Fruit fly (Drosophila melanogaster) whole organism, embryonic: ENCODE data around the gene CG6961.

ENCODE experiments used
- B-H1 ChIP-seq: fragments of 200-800 bp; sonication (Bioruptor generic); IDR thresholded peaks from 3 replicates; pipeline ENCODE4 v1.3.6; 2022; ENCODE audit warnings: missing biosample characterization, missing genetic modification characterization
- CG10979 ChIP-seq: fragments of 200-800 bp; sonication (Bioruptor generic); optimal IDR thresholded peaks from 2 replicates; lab custom pipeline; 2018; ENCODE audit warnings: missing biosample characterization, mild to moderate bottlenecking, missing genetic modification characterization, moderate library complexity
- CG11093 ChIP-seq: fragments of 200-800 bp; sonication (Bioruptor generic); IDR thresholded peaks from 3 replicates; pipeline ENCODE4 v1.3.6; 2022; ENCODE audit warnings: missing biosample characterization, missing genetic modification characterization
- CG12236 ChIP-seq: fragments of 200-800 bp; sonication (Bioruptor generic); optimal IDR thresholded peaks from 2 replicates; lab custom pipeline; 2016; ENCODE audit warnings: missing biosample characterization, missing genetic modification characterization
- CG12769 ChIP-seq: fragments of 200-800 bp; sonication (Bioruptor generic); optimal IDR thresholded peaks from 2 replicates; lab custom pipeline; 2019; ENCODE audit warnings: missing biosample characterization, mild to moderate bottlenecking, missing genetic modification characterization, moderate library complexity
- CG14441 ChIP-seq: fragments of 200-800 bp; sonication (Bioruptor generic); IDR thresholded peaks from 2 replicates; pipeline ENCODE4 v1.3.6; 2022; ENCODE audit warnings: missing biosample characterization, missing genetic modification characterization
- CG18011 ChIP-seq: fragments of 200-800 bp; sonication (Bioruptor generic); optimal IDR thresholded peaks from 2 replicates; lab custom pipeline; 2017; ENCODE audit warnings: missing biosample characterization, missing genetic modification characterization, mild to moderate bottlenecking, moderate library complexity, missing genotype
- CG2889 ChIP-seq: fragments of 200-800 bp; sonication (Bioruptor generic); IDR thresholded peaks from 3 replicates; pipeline ENCODE4 v1.3.6; 2022; ENCODE audit warnings: missing biosample characterization, missing genetic modification characterization
- CG31365 ChIP-seq: fragments of 200-800 bp; sonication (Bioruptor generic); optimal IDR thresholded peaks from 2 replicates; lab custom pipeline; 2018; ENCODE audit warnings: missing biosample characterization, mild to moderate bottlenecking, missing genetic modification characterization
- CG3163 ChIP-seq: fragments of 200-800 bp; sonication (Bioruptor generic); optimal IDR thresholded peaks from 3 replicates; lab custom pipeline; 2016; ENCODE audit warnings: missing biosample characterization, missing genetic modification characterization
- CG3838 ChIP-seq: fragments of 200-800 bp; sonication (Bioruptor generic); optimal IDR thresholded peaks from 3 replicates; lab custom pipeline; 2016; ENCODE audit warnings: missing biosample characterization, missing genetic modification characterization
- CG4328 ChIP-seq: fragments of 200-800 bp; sonication (Bioruptor generic); optimal IDR thresholded peaks from 3 replicates; lab custom pipeline; 2017; ENCODE audit warnings: missing biosample characterization, missing genetic modification reagents, missing genetic modification characterization
- CG4707 ChIP-seq: fragments of 200-800 bp; sonication (Bioruptor generic); optimal IDR thresholded peaks from 2 replicates; lab custom pipeline; 2018; ENCODE audit warnings: missing biosample characterization, mild to moderate bottlenecking, missing genetic modification characterization, moderate library complexity
- CG4730 ChIP-seq: fragments of 200-800 bp; sonication (Bioruptor generic); IDR thresholded peaks from 2 replicates; pipeline ENCODE4 v1.3.6; 2022; ENCODE audit warnings: missing biosample characterization, missing genetic modification characterization
- CG4854 ChIP-seq: fragments of 200-800 bp; sonication (Bioruptor generic); optimal IDR thresholded peaks from 2 replicates; lab custom pipeline; 2016; ENCODE audit warnings: missing biosample characterization, missing genetic modification characterization, inconsistent platforms
- CG6654 ChIP-seq: fragments of 200-800 bp; sonication (Bioruptor generic); optimal IDR thresholded peaks from 2 replicates; lab custom pipeline; 2017; ENCODE audit warnings: missing biosample characterization, mild to moderate bottlenecking, missing genetic modification characterization
- CG9932 ChIP-seq: fragments of 200-800 bp; sonication (Bioruptor generic); IDR thresholded peaks from 2 replicates; pipeline ENCODE4 v1.3.6; 2022; ENCODE audit warnings: missing biosample characterization, missing genetic modification characterization
- Doc3 ChIP-seq: fragments of 200-800 bp; sonication (Bioruptor generic); IDR thresholded peaks from 3 replicates; pipeline ENCODE4 v1.3.6; 2022; ENCODE audit warnings: missing biosample characterization, missing genetic modification characterization; ENCODE audit not compliant: partially characterized antibody
- E2f1 ChIP-seq: fragments of 200-800 bp; sonication (Bioruptor generic); IDR thresholded peaks from 2 replicates; pipeline ENCODE4 v1.3.6; 2022; ENCODE audit warnings: missing biosample characterization, missing genetic modification characterization
- Elba2 ChIP-seq: fragments of 200-800 bp; sonication (Bioruptor generic); optimal IDR thresholded peaks from 3 replicates; lab custom pipeline; 2016; ENCODE audit warnings: missing biosample characterization, missing genetic modification characterization
- Hey ChIP-seq: fragments of 200-800 bp; sonication (Bioruptor generic); optimal IDR thresholded peaks from 3 replicates; lab custom pipeline; 2018; ENCODE audit warnings: missing biosample characterization, mild to moderate bottlenecking, missing genetic modification characterization
- Hr39 ChIP-seq: fragments of >200 bp; optimal IDR thresholded peaks from 2 replicates; lab custom pipeline; 2017
- Hsf ChIP-seq: fragments of 200-800 bp; sonication (Bioruptor generic); optimal IDR thresholded peaks from 3 replicates; lab custom pipeline; 2016; ENCODE audit warnings: missing biosample characterization, missing genetic modification characterization
- Jarid2 ChIP-seq: fragments of 200-800 bp; sonication (Bioruptor generic); optimal IDR thresholded peaks from 3 replicates; lab custom pipeline; 2017; ENCODE audit warnings: mild to moderate bottlenecking, missing biosample characterization, missing genetic modification reagents, missing genetic modification characterization
- Nf-YC ChIP-seq: fragments of 200-800 bp; optimal IDR thresholded peaks from 3 replicates; lab custom pipeline; 2019; ENCODE audit warnings: missing biosample characterization, mild to moderate bottlenecking, missing genetic modification characterization, moderate library complexity
- Optix ChIP-seq: fragments of 200-800 bp; sonication (Bioruptor generic); IDR thresholded peaks from 3 replicates; pipeline ENCODE4 v1.3.6; 2022; ENCODE audit warnings: missing biosample characterization, missing genetic modification characterization
- PHDP ChIP-seq: fragments of 200-800 bp; sonication (Bioruptor generic); optimal IDR thresholded peaks from 3 replicates; lab custom pipeline; 2018; ENCODE audit warnings: missing biosample characterization, mild to moderate bottlenecking, missing genetic modification characterization, moderate library complexity
- Scr ChIP-seq: fragments of 200-800 bp; sonication (Bioruptor generic); IDR thresholded peaks from 2 replicates; pipeline ENCODE4 v1.3.6; 2022; ENCODE audit warnings: missing biosample characterization, missing genetic modification characterization; ENCODE audit not compliant: partially characterized antibody
- Xrp1 ChIP-seq: fragments of 200-800 bp; sonication (Bioruptor generic); IDR thresholded peaks from 2 replicates; pipeline ENCODE4 v1.3.6; 2022; ENCODE audit warnings: missing biosample characterization, missing genetic modification characterization
- ac ChIP-seq: fragments of 200-800 bp; sonication (Bioruptor generic); optimal IDR thresholded peaks from 3 replicates; lab custom pipeline; 2017; ENCODE audit warnings: missing biosample characterization, mild to moderate bottlenecking, missing genetic modification characterization
- al ChIP-seq: fragments of 200-800 bp; sonication (Bioruptor generic); IDR thresholded peaks from 2 replicates; pipeline ENCODE4 v1.3.6; 2022; ENCODE audit warnings: missing biosample characterization, missing genetic modification characterization
- amos ChIP-seq: fragments of 200-800 bp; sonication (Bioruptor generic); IDR thresholded peaks from 2 replicates; pipeline ENCODE4 v1.3.6; 2022; ENCODE audit warnings: missing biosample characterization, missing genetic modification characterization; ENCODE audit not compliant: partially characterized antibody
- ash1 ChIP-seq: fragments of 200-800 bp; sonication (Bioruptor generic); optimal IDR thresholded peaks from 2 replicates; lab custom pipeline; 2018; ENCODE audit warnings: missing biosample characterization, mild to moderate bottlenecking, missing genetic modification characterization
- bab2 ChIP-seq: fragments of 200-800 bp; sonication (Bioruptor generic); optimal IDR thresholded peaks from 2 replicates; lab custom pipeline; 2016; ENCODE audit warnings: missing biosample characterization, missing genetic modification characterization
- chm ChIP-seq: fragments of 200-800 bp; sonication (Bioruptor generic); IDR thresholded peaks from 2 replicates; pipeline ENCODE4 v1.3.6; 2022; ENCODE audit warnings: missing biosample characterization, missing genetic modification characterization
- crol ChIP-seq: fragments of 200-800 bp; sonication (Bioruptor generic); IDR thresholded peaks from 2 replicates; pipeline ENCODE4 v1.3.6; 2022; ENCODE audit warnings: missing biosample characterization, missing genetic modification characterization
- esg ChIP-seq: fragments of 200-800 bp; sonication (Bioruptor generic); conservative IDR thresholded peaks from 2 replicates; pipeline ENCODE4 v1.3.6; 2022; ENCODE audit warnings: missing biosample characterization, missing genetic modification characterization
- fd102C ChIP-seq: fragments of 200-800 bp; sonication (Bioruptor generic); optimal IDR thresholded peaks from 2 replicates; lab custom pipeline; 2018; ENCODE audit warnings: missing biosample characterization, mild to moderate bottlenecking, missing genetic modification characterization, moderate library complexity
- fd3F ChIP-seq: fragments of 200-800 bp; sonication (Bioruptor generic); optimal IDR thresholded peaks from 2 replicates; lab custom pipeline; 2018; ENCODE audit warnings: missing biosample characterization, mild to moderate bottlenecking, missing genetic modification characterization, moderate library complexity
- fu2 ChIP-seq: fragments of 200-800 bp; sonication (Bioruptor generic); optimal IDR thresholded peaks from 2 replicates; lab custom pipeline; 2016; ENCODE audit warnings: missing biosample characterization, missing genetic modification characterization
- gro ChIP-seq: fragments of 200-800 bp; sonication (Bioruptor generic); optimal IDR thresholded peaks from 2 replicates; lab custom pipeline; 2016; ENCODE audit warnings: missing biosample characterization, missing genetic modification characterization
- hth ChIP-seq: fragments of >200 bp; optimal IDR thresholded peaks from 2 replicates; lab custom pipeline; 2017; ENCODE audit warnings: inconsistent platforms
- inv ChIP-seq: fragments of 200-800 bp; sonication (Bioruptor generic); IDR thresholded peaks from 2 replicates; pipeline ENCODE4 v1.3.6; 2022; ENCODE audit warnings: missing biosample characterization, missing genetic modification characterization; ENCODE audit not compliant: partially characterized antibody
- jumu ChIP-seq: fragments of 200-800 bp; sonication (Bioruptor generic); optimal IDR thresholded peaks from 3 replicates; lab custom pipeline; 2016; ENCODE audit warnings: missing biosample characterization, missing genetic modification characterization
- ken ChIP-seq: fragments of 200-800 bp; sonication (Bioruptor generic); IDR thresholded peaks from 3 replicates; pipeline ENCODE4 v1.3.6; 2022; ENCODE audit warnings: missing biosample characterization, missing genetic modification characterization
- mam ChIP-seq: fragments of 200-800 bp; sonication (Bioruptor generic); optimal IDR thresholded peaks from 3 replicates; lab custom pipeline; 2016; ENCODE audit warnings: missing biosample characterization, missing genetic modification characterization
- odd ChIP-seq: fragments of 200-800 bp; sonication (Bioruptor generic); optimal IDR thresholded peaks from 2 replicates; lab custom pipeline; 2017; ENCODE audit warnings: missing biosample characterization, mild to moderate bottlenecking, missing genetic modification characterization
- schlank ChIP-seq: fragments of 200-800 bp; sonication (Bioruptor generic); optimal IDR thresholded peaks from 2 replicates; lab custom pipeline; 2018; ENCODE audit warnings: missing biosample characterization, mild to moderate bottlenecking, missing genetic modification characterization
- slou ChIP-seq: fragments of 200-800 bp; sonication (Bioruptor generic); optimal IDR thresholded peaks from 3 replicates; lab custom pipeline; 2016; ENCODE audit warnings: missing biosample characterization, missing genetic modification characterization
- so ChIP-seq: fragments of 200-800 bp; sonication (Bioruptor generic); IDR thresholded peaks from 3 replicates; pipeline ENCODE4 v1.3.6; 2022; ENCODE audit warnings: missing biosample characterization, missing genetic modification characterization
- tup ChIP-seq: fragments of 200-800 bp; sonication (Bioruptor generic); optimal IDR thresholded peaks from 2 replicates; lab custom pipeline; 2016; ENCODE audit warnings: missing biosample characterization, mild to moderate bottlenecking, missing genetic modification characterization, moderate library complexity
- zf30C ChIP-seq: fragments of 200-800 bp; sonication (Bioruptor generic); optimal IDR thresholded peaks from 3 replicates; lab custom pipeline; 2018; ENCODE audit warnings: missing biosample characterization, mild to moderate bottlenecking, missing genetic modification characterization
- zfh2 ChIP-seq: fragments of 200-800 bp; sonication (Bioruptor generic); optimal IDR thresholded peaks from 2 replicates; lab custom pipeline; 2016; ENCODE audit warnings: missing biosample characterization, missing genetic modification characterization

The CG6961 gene

dm6 chrX:18834399-18834798 lies 46.4 kb upstream of the CG6961 start (continued):
- TF ChIP-seq ash1 (GFP tag; lab: Kevin White, UChicago) (no peak), CG4707 (GFP tag; lab: Kevin White, UChicago) (no peak), chm (no peak), CG6654 (no peak), esg (GFP tag; lab: Robert Waterston, UW) (peak; percentile 53), CG10979 (peak; percentile 13), CG18011 (no peak), CG11093 (GFP tag; lab: Robert Waterston, UW) (0 out of 3 replicates have a peak, but pooled peaks have one; percentile 32), E2f1 (GFP tag; lab: Robert Waterston, UW) (no peak), Optix (GFP tag; lab: Robert Waterston, UW) (0 out of 3 replicates have a peak, but pooled peaks have one; percentile 31), CG12769 (tag; lab: Kevin White, UChicago) (no peak), CG9932 (no peak), schlank (tag; lab: Kevin White, UChicago) (no peak), Xrp1 (peak; percentile 53; the same call in 1 of the 2 replicates), mam (GFP tag; lab: Kevin White, UChicago) (peak; percentile 40), crol (GFP tag; lab: Robert Waterston, UW) (no peak), slou (no peak), CG4730 (GFP tag; lab: Robert Waterston, UW) (no peak), CG14441 (GFP tag; lab: Robert Waterston, UW) (peak; percentile 59), PHDP (no peak), CG3838 (GFP tag; lab: Kevin White, UChicago) (no peak), CG31365 (tag; lab: Kevin White, UChicago) (no peak), tup (GFP tag; lab: Kevin White, UChicago) (no peak), ac (GFP tag; lab: Kevin White, UChicago) (no peak), bab2 (no peak), hth (lab: Kevin White, UChicago) (no peak), jumu (no peak), ken (no peak), Elba2 (GFP tag; lab: Kevin White, UChicago) (no peak), fd3F (GFP tag; lab: Kevin White, UChicago) (no peak), so (GFP tag; lab: Robert Waterston, UW) (0 out of 3 replicates have a peak, but pooled peaks have one; percentile 44), inv (no peak), B-H1 (no peak), Scr (GFP tag; lab: Robert Waterston, UW) (no peak), al (GFP tag; lab: Robert Waterston, UW) (no peak), Jarid2 (GFP tag; lab: Kevin White, UChicago) (no peak), CG4328 (GFP tag; lab: Kevin White, UChicago) (no peak), Nf-YC (tag; lab: Kevin White, UChicago) (no peak), CG4854 (GFP tag; lab: Kevin White, UChicago) (no peak), CG12236 (GFP tag; lab: Kevin White, UChicago) (no peak), fd102C (GFP tag; lab: Kevin White, UChicago) (no peak), zf30C (GFP tag; lab: Kevin White, UChicago) (no peak), zfh2 (no peak), CG2889 (no peak), Hr39 (lab: Kevin White, UChicago) (no peak), Hey (tag; lab: Kevin White, UChicago) (no peak), CG3163 (GFP tag; lab: Kevin White, UChicago) (no peak), odd (GFP tag; lab: Kevin White, UChicago) (no peak), Doc3 (no peak), Hsf (GFP tag; lab: Kevin White, UChicago) (no peak), fu2 (GFP tag; lab: Kevin White, UChicago) (no peak), gro (GFP tag; lab: Kevin White, UChicago) (no peak), amos (GFP tag; lab: Robert Waterston, UW) (no peak)
